Fruit fly (Drosophila melanogaster) whole organism, adult: ENCODE results near the gene CG7298.

Experiments used
- CG11617 ChIP-seq: fragments of 200-800 bp; sonication (Bioruptor generic); optimal IDR thresholded peaks from 2 replicates; lab custom pipeline; 2017; ENCODE audit warnings: mild to moderate bottlenecking, missing biosample characterization, missing genetic modification reagents, missing genetic modification characterization
- CG14711 ChIP-seq: fragments of 200-800 bp; sonication (Bioruptor generic); optimal IDR thresholded peaks from 2 replicates; lab custom pipeline; 2018; ENCODE audit warnings: missing biosample characterization, mild to moderate bottlenecking, missing genetic modification characterization, moderate library complexity
- CG1620 ChIP-seq: fragments of 200-800 bp; sonication (Bioruptor generic); optimal IDR thresholded peaks from 2 replicates; lab custom pipeline; 2016; ENCODE audit warnings: missing biosample characterization, missing genetic modification characterization
- CG33017 ChIP-seq: fragments of 200-800 bp; sonication (Bioruptor generic); optimal IDR thresholded peaks from 2 replicates; lab custom pipeline; 2018; ENCODE audit warnings: missing biosample characterization, mild to moderate bottlenecking, missing genetic modification characterization, moderate library complexity
- CG5204 ChIP-seq: fragments of 200-800 bp; sonication (Bioruptor generic); optimal IDR thresholded peaks from 2 replicates; lab custom pipeline; 2016; ENCODE audit warnings: missing biosample characterization, missing genetic modification characterization
- CG7045 ChIP-seq: fragments of 200-800 bp; sonication (Bioruptor generic); optimal IDR thresholded peaks from 2 replicates; lab custom pipeline; 2017; ENCODE audit warnings: missing biosample characterization, mild to moderate bottlenecking, missing genetic modification characterization
- CG7101 ChIP-seq: fragments of 200-800 bp; sonication (Bioruptor generic); optimal IDR thresholded peaks from 2 replicates; lab custom pipeline; 2018; ENCODE audit warnings: missing biosample characterization, mild to moderate bottlenecking, missing genetic modification characterization, moderate library complexity
- Clk ChIP-seq: fragments of 200-800 bp; sonication (Bioruptor generic); optimal IDR thresholded peaks from 2 replicates; lab custom pipeline; 2017; ENCODE audit warnings: missing biosample characterization, missing genetic modification characterization
- Hr96 ChIP-seq: fragments of 200-800 bp; sonication (Bioruptor generic); optimal IDR thresholded peaks from 2 replicates; lab custom pipeline; 2016; ENCODE audit warnings: missing biosample characterization, missing genetic modification characterization
- cnc ChIP-seq, 2 experiments: fragments of >200 bp; optimal IDR thresholded peaks; 2 replicates each; lab custom pipeline; 2017
- kay ChIP-seq: fragments of 200-800 bp; sonication (Bioruptor generic); peaks from one replicate; lab custom pipeline; 2016; ENCODE audit warnings: missing biosample characterization, missing genetic modification characterization, borderline replicate concordance
- ovo ChIP-seq: fragments of 200-800 bp; sonication (Bioruptor generic); optimal IDR thresholded peaks from 2 replicates; lab custom pipeline; 2016; ENCODE audit warnings: missing biosample characterization, missing genetic modification characterization
- pad ChIP-seq: fragments of 200-800 bp; sonication (Bioruptor generic); optimal IDR thresholded peaks from 3 replicates; lab custom pipeline; 2017; ENCODE audit warnings: missing biosample characterization, missing genetic modification characterization, mild to moderate bottlenecking, moderate library complexity, missing genetic modification reagents
- tj ChIP-seq: fragments of 200-800 bp; sonication (Bioruptor generic); optimal IDR thresholded peaks from 3 replicates; lab custom pipeline; 2017; ENCODE audit warnings: missing biosample characterization, mild to moderate bottlenecking, missing genetic modification characterization, moderate library complexity

dm6 chr3L:20247513-20248173 lies 44.2 kb upstream of the CG7298 start, which contains the start of gene rdgC:
- TF ChIP-seq kay (peak; percentile 86), Clk (GFP tag; lab: Kevin White, UChicago) (peak; percentile 90), CG11617 (GFP tag; lab: Kevin White, UChicago) (peak; percentile 74), Hr96 (GFP tag; lab: Kevin White, UChicago) (peak; percentile 84), CG14711 (tag; lab: Kevin White, UChicago) (peak; percentile 92), CG5204 (GFP tag; lab: Kevin White, UChicago) (peak; percentile 90), CG7045 (GFP tag; lab: Kevin White, UChicago) (peak; percentile 94), ovo (GFP tag; lab: Kevin White, UChicago) (peak; percentile 40), tj (peak; percentile 50), cnc (optimal IDR thresholded peaks at IDR 0.05; lab: Kevin White, UChicago) (no peak), pad (GFP tag; lab: Kevin White, UChicago) (peak; percentile 71), CG33017 (tag; lab: Kevin White, UChicago) (peak; percentile 93), CG7101 (tag; lab: Kevin White, UChicago) (peak; percentile 87), CG1620 (GFP tag; lab: Kevin White, UChicago) (peak; percentile 22)
